Worm (Caenorhabditis elegans): ENCODE data around the gene smz-1.

The smz-1 gene

ce11 chrIV:12417536-12418195 lies 37.2 kb upstream of the smz-1 start, which contains the start of gene F08G5.3 (continued):
- TF ChIP-seq daf-19 (GFP tag; conservative IDR thresholded peaks at IDR 0.05) (no peak), ztf-11 (tag; optimal IDR thresholded peaks at IDR 0.05) (no peak), ces-1 (GFP tag; optimal IDR thresholded peaks at IDR 0.05) (no peak), zip-11 (GFP tag; IDR thresholded peaks at IDR 0.05) (no peak), nhr-41 (GFP tag; IDR thresholded peaks at IDR 0.05) (peak; percentile 45; the same call in 1 of the 2 replicates), lsy-2 (tag; optimal IDR thresholded peaks at IDR 0.05) (peak in 1 of 2 experiments; percentile 58), arid-1 (GFP tag; conservative IDR thresholded peaks at IDR 0.05) (peak; percentile 86), lin-39 (tag; optimal IDR thresholded peaks at IDR 0.05) (no peak), F37D6.2 (tag; optimal IDR thresholded peaks at IDR 0.05) (no peak), F10B5.3 (tag; optimal IDR thresholded peaks at IDR 0.05) (no peak), Y48G9A.11 (GFP tag; IDR thresholded peaks at IDR 0.05) (peak; percentile 86), mes-2 (tag; optimal IDR thresholded peaks at IDR 0.05; ENCODE audit: poor library complexity, severe bottlenecking) (peak; percentile 73), hif-1 (tag; optimal IDR thresholded peaks at IDR 0.05) (peak in 1 of 2 experiments; percentile 33), R02D3.7 (tag; optimal IDR thresholded peaks at IDR 0.05) (no peak), ztf-7 (tag; optimal IDR thresholded peaks at IDR 0.05) (peak; percentile 78), aly-2 (tag; optimal IDR thresholded peaks at IDR 0.05) (no peak), zip-2 (tag; optimal IDR thresholded peaks at IDR 0.05) (no peak), lin-29 (GFP tag; IDR thresholded peaks at IDR 0.05) (no peak), vab-7 (GFP tag; IDR thresholded peaks at IDR 0.05) (peak; percentile 91), saeg-2 (GFP tag; IDR thresholded peaks at IDR 0.05) (peak; percentile 66; the same call in 1 of the 2 replicates), nhr-42 (GFP tag; IDR thresholded peaks at IDR 0.05) (no peak), jun-1 (tag; optimal IDR thresholded peaks at IDR 0.05) (no peak), mxl-3 (GFP tag; optimal IDR thresholded peaks at IDR 0.05) (no peak), nhr-237 (tag; optimal IDR thresholded peaks at IDR 0.05) (no peak), dve-1 (tag; optimal IDR thresholded peaks at IDR 0.05; ENCODE audit: insufficient read depth) (peak; percentile 52), zfp-3 (GFP tag; conservative IDR thresholded peaks at IDR 0.05) (peak; percentile 81), nhr-111 (GFP tag; optimal IDR thresholded peaks at IDR 0.05) (peak; percentile 69), nhr-11 (tag; optimal IDR thresholded peaks at IDR 0.05) (no peak), snpc-4 (tag; optimal IDR thresholded peaks at IDR 0.05) (no peak), zfp-2 (tag; optimal IDR thresholded peaks at IDR 0.05) (no peak), mdt-29 (GFP tag; IDR thresholded peaks at IDR 0.05) (peak; percentile 72; the same call in 1 of the 2 replicates), unc-39 (tag; optimal IDR thresholded peaks at IDR 0.05) (no peak), sdz-12 (GFP tag; optimal IDR thresholded peaks at IDR 0.05) (no peak), ctbp-1 (GFP tag; IDR thresholded peaks at IDR 0.05) (peak; percentile 76), ceh-44 (GFP tag; IDR thresholded peaks at IDR 0.05) (0 out of 2 replicates have a peak, but pooled peaks have one; percentile 43), snpc-1.2 (GFP tag; IDR thresholded peaks at IDR 0.05) (peak; percentile 91), ceh-82 (tag; optimal IDR thresholded peaks at IDR 0.05) (no peak), fkh-10 (GFP tag; optimal IDR thresholded peaks at IDR 0.05) (no peak), pqm-1 (tag; optimal IDR thresholded peaks at IDR 0.05) (no peak), F44E2.7 (GFP tag; IDR thresholded peaks at IDR 0.05) (no peak), hmg-1.1 (GFP tag; IDR thresholded peaks at IDR 0.05) (peak; percentile 76), ceh-28 (tag; optimal IDR thresholded peaks at IDR 0.05) (no peak), tag-97 (GFP tag; IDR thresholded peaks at IDR 0.05) (no peak), gei-8 (GFP tag; optimal IDR thresholded peaks at IDR 0.05) (peak; percentile 72), nhr-102 (tag; optimal IDR thresholded peaks at IDR 0.05) (peak; percentile 65), nhr-77 (tag; optimal IDR thresholded peaks at IDR 0.05) (peak; percentile 32), attf-4 (tag; optimal IDR thresholded peaks at IDR 0.05) (no peak), F26F4.8 (GFP tag; conservative IDR thresholded peaks at IDR 0.05) (peak; percentile 90), nhr-76 (tag; optimal IDR thresholded peaks at IDR 0.05) (no peak), set-16 (GFP tag; IDR thresholded peaks at IDR 0.05) (no peak), hlh-11 (tag; optimal IDR thresholded peaks at IDR 0.05) (peak; percentile 59)

Data from whole organism, L4 larva.